Fruit fly (Drosophila melanogaster): Measurements from ENCODE around the gene MED1.
A peak's percentile ranks its signal among the peaks of the same experiment; 100 is the strongest.

- TF ChIP-seq Crg-1 (GFP tag; optimal IDR thresholded peaks at IDR 0.05), result no peak
- TF ChIP-seq pad (GFP tag; optimal IDR thresholded peaks at IDR 0.05), result no peak
- peak; percentile 41 for TF ChIP-seq Hr96 (GFP tag; optimal IDR thresholded peaks at IDR 0.05)
- no peak for TF ChIP-seq CG33017 (tag; optimal IDR thresholded peaks at IDR 0.05)
- TF ChIP-seq Mnt (GFP tag; optimal IDR thresholded peaks at IDR 0.05), result no peak
- TF ChIP-seq CG7045 (GFP tag; optimal IDR thresholded peaks at IDR 0.05), result no peak
- no peak for TF ChIP-seq ovo (GFP tag; optimal IDR thresholded peaks at IDR 0.05)
- TF ChIP-seq Clk (GFP tag; optimal IDR thresholded peaks at IDR 0.05), result no peak
- TF ChIP-seq tj (GFP tag; optimal IDR thresholded peaks at IDR 0.05), result no peak
- no peak for TF ChIP-seq CG5204 (GFP tag; optimal IDR thresholded peaks at IDR 0.05)
- TF ChIP-seq bab1 (GFP tag; optimal IDR thresholded peaks at IDR 0.05), result no peak
- TF ChIP-seq kay (GFP tag; ENCODE audit: borderline replicate concordance), result peak; percentile 35
- no peak for TF ChIP-seq toe (GFP tag; optimal IDR thresholded peaks at IDR 0.05)
- no peak for TF ChIP-seq CG11617 (GFP tag; optimal IDR thresholded peaks at IDR 0.05)
Measured at dm6 chr3L:21604265-21604664, 30.0 kb downstream of the MED1 start.
